Worm (Caenorhabditis elegans): Measurements from ENCODE around the gene gipc-2.

The gipc-2 gene

ce11 chrIV:10027566-10027965, at the start of gene gipc-2:
gipc-2 (minus strand) TSS chrIV:10027666.
- no peak for TF ChIP-seq ceh-24 (tag; optimal IDR thresholded peaks at IDR 0.05)
- TF ChIP-seq hlh-15 (tag; optimal IDR thresholded peaks at IDR 0.05) = no peak
- TF ChIP-seq pax-1 (tag; optimal IDR thresholded peaks at IDR 0.05) = no peak
- TF ChIP-seq C08G9.2 (tag; optimal IDR thresholded peaks at IDR 0.05) = no peak
- TF ChIP-seq unc-3 (GFP tag; conservative IDR thresholded peaks at IDR 0.05) = no peak
- no peak for TF ChIP-seq unc-3 (tag; optimal IDR thresholded peaks at IDR 0.05)
- no peak for TF ChIP-seq nhr-232 (tag; optimal IDR thresholded peaks at IDR 0.05)
- no peak for TF ChIP-seq unc-86 (tag; optimal IDR thresholded peaks at IDR 0.05)
- TF ChIP-seq rnt-1 (tag; optimal IDR thresholded peaks at IDR 0.05) = no peak
- TF ChIP-seq C38D4.7 (GFP tag; optimal IDR thresholded peaks at IDR 0.05) = no peak
- TF ChIP-seq eyg-1 (tag; optimal IDR thresholded peaks at IDR 0.05) = no peak
- TF ChIP-seq ets-4 (tag; optimal IDR thresholded peaks at IDR 0.05) = no peak
- TF ChIP-seq pha-2 (tag; optimal IDR thresholded peaks at IDR 0.05) = no peak
- TF ChIP-seq ceh-9 (tag; optimal IDR thresholded peaks at IDR 0.05) = no peak
- TF ChIP-seq T23F11.4 (GFP tag; optimal IDR thresholded peaks at IDR 0.05) = no peak
- TF ChIP-seq lin-11 (tag; optimal IDR thresholded peaks at IDR 0.05) = no peak

DNA sequence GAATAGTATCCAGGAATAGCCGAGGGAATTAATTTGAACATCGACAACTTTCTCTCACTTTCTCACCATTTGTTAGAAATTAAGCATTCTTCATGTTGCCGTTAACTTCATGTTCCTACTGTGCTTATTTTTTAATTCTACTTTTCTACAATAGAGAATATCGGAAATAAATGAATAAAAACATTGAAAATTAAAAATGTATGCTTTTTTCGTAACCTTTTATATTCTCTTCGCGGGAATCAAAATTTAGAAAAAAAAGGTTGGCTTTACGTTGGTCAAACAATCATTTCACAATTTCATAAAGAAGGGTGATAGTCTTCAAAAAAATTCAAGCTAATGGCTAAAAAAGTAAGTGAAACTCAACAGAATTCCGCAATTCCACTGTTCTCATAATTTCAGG, 48.4 kb upstream of the gipc-2 start, which contains the start of gene W01B6.5:
TSS of gene W01B6.5 (plus strand) at position 301 of the 400 bp plus-strand sequence.
- TF ChIP-seq pax-1 (tag; optimal IDR thresholded peaks at IDR 0.05) (no peak), ref-2 (tag; optimal IDR thresholded peaks at IDR 0.05) (no peak), ttx-3 (tag; optimal IDR thresholded peaks at IDR 0.05) (no peak), fax-1 (tag; optimal IDR thresholded peaks at IDR 0.05) (no peak), F13H6.1 (tag; optimal IDR thresholded peaks at IDR 0.05) (no peak), rnt-1 (tag; optimal IDR thresholded peaks at IDR 0.05) (no peak), sox-2 (GFP tag; IDR thresholded peaks at IDR 0.05) (no peak), ceh-6 (GFP tag; optimal IDR thresholded peaks at IDR 0.05) (no peak), ceh-22 (tag; optimal IDR thresholded peaks at IDR 0.05) (no peak), sdc-2 (tag; optimal IDR thresholded peaks at IDR 0.05) (no peak), fkh-10 (GFP tag; optimal IDR thresholded peaks at IDR 0.05) (no peak), hlh-13 (GFP tag; optimal IDR thresholded peaks at IDR 0.05) (no peak), pag-3 (tag; optimal IDR thresholded peaks at IDR 0.05; ENCODE audit: borderline replicate concordance) (no peak), ceh-14 (tag; optimal IDR thresholded peaks at IDR 0.05) (no peak)

DNA sequence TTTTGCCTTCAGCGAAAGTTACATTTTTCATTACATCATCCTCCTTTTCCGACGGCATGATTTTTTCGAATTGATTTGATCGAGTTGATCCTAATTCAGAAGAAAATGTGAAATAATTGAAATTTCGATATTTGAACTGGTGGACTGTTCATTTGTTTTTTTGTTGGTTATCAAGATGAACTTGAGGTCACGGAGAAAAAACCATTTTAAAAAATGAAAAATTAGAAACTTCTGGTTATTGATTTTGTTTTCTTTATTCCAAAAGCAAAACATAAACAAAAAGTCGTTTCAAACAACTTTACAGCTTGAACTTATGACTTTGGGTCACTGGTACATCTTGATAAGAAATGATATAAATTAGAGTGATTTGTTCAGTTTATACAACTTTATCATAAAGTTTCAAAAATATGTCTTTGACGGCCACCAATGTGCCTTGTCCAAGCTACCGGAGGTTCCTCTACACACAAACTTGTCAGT, 47.6 kb upstream of the gipc-2 start, which contains the start of the genes ttbk-4 and W01B6.4:
TSS of gene ttbk-4 (minus strand) at position 101 of the 477 bp plus-strand sequence.
TSS of gene W01B6.4 (plus strand) at position 427 of the 477 bp plus-strand sequence.
- TF ChIP-seq pros-1 (tag; optimal IDR thresholded peaks at IDR 0.05) (no peak), odd-2 (tag; optimal IDR thresholded peaks at IDR 0.05) (no peak), dmd-4 (tag; optimal IDR thresholded peaks at IDR 0.05; ENCODE audit: borderline replicate concordance) (no peak), hlh-30 (tag; optimal IDR thresholded peaks at IDR 0.05; ENCODE audit: insufficient read depth) (no peak), unc-42 (tag; optimal IDR thresholded peaks at IDR 0.05) (no peak), pha-2 (tag; optimal IDR thresholded peaks at IDR 0.05) (no peak), pax-1 (tag; optimal IDR thresholded peaks at IDR 0.05) (no peak), mec-3 (tag; optimal IDR thresholded peaks at IDR 0.05; ENCODE audit: borderline replicate concordance) (no peak), ceh-22 (tag; optimal IDR thresholded peaks at IDR 0.05) (no peak), ceh-30 (tag; optimal IDR thresholded peaks at IDR 0.05) (no peak), ceh-48 (tag; optimal IDR thresholded peaks at IDR 0.05) (no peak), eyg-1 (tag; optimal IDR thresholded peaks at IDR 0.05) (no peak), ceh-9 (tag; optimal IDR thresholded peaks at IDR 0.05) (no peak), unc-3 (GFP tag; conservative IDR thresholded peaks at IDR 0.05) (no peak), unc-3 (tag; optimal IDR thresholded peaks at IDR 0.05) (no peak)

- TF ChIP-seq K09A11.1 (tag; optimal IDR thresholded peaks at IDR 0.05; ENCODE audit: insufficient read depth) (no peak), tbx-2 (tag; optimal IDR thresholded peaks at IDR 0.05) (no peak), unc-55 (GFP tag; optimal IDR thresholded peaks at IDR 0.05) (no peak), ets-4 (tag; optimal IDR thresholded peaks at IDR 0.05) (no peak), pha-4 (tag; optimal IDR thresholded peaks at IDR 0.05) (no peak), hlh-15 (tag; optimal IDR thresholded peaks at IDR 0.05) (no peak), pha-2 (tag; optimal IDR thresholded peaks at IDR 0.05) (no peak), hlh-13 (GFP tag; optimal IDR thresholded peaks at IDR 0.05) (no peak), syd-9 (tag; optimal IDR thresholded peaks at IDR 0.05) (no peak), sdc-2 (tag; optimal IDR thresholded peaks at IDR 0.05) (no peak), ceh-34 (tag; optimal IDR thresholded peaks at IDR 0.05) (no peak), unc-42 (tag; optimal IDR thresholded peaks at IDR 0.05) (no peak), fkh-10 (GFP tag; optimal IDR thresholded peaks at IDR 0.05) (no peak), rnt-1 (tag; optimal IDR thresholded peaks at IDR 0.05) (no peak), ceh-18 (tag; optimal IDR thresholded peaks at IDR 0.05) (no peak), eyg-1 (tag; optimal IDR thresholded peaks at IDR 0.05) (no peak), lim-6 (tag; optimal IDR thresholded peaks at IDR 0.05) (no peak), ceh-2 (tag; optimal IDR thresholded peaks at IDR 0.05) (no peak), zip-5 (tag; optimal IDR thresholded peaks at IDR 0.05) (no peak), unc-3 (GFP tag; conservative IDR thresholded peaks at IDR 0.05) (no peak), unc-3 (tag; optimal IDR thresholded peaks at IDR 0.05) (no peak)
Measured at ce11 chrIV:10072527-10072926, 45.1 kb upstream of the gipc-2 start, which contains the start of gene W01B6.3. W01B6.3 (minus strand) TSS chrIV:10072627.

All from whole organism, late embryonic.